Worm (Caenorhabditis elegans) whole organism, L1 larva: ENCODE measurements around the gene F54F2.6.
A peak's percentile ranks its signal among the peaks of the same experiment; 100 is the strongest.

Experiments
- C34B4.2 ChIP-seq: sonication (generic microtip); optimal IDR thresholded peaks from 2 replicates; lab custom pipeline; 2017; ENCODE audit warnings: mild to moderate bottlenecking, missing genetic modification characterization, missing compliant biosample characterization
- F16B12.6 ChIP-seq: fragments of 150-350 bp; optimal IDR thresholded peaks from 2 replicates; lab custom pipeline; 2014; ENCODE audit warnings: missing biosample characterization, missing genetic modification characterization
- Y116A8C.19 ChIP-seq: sonication (generic microtip); optimal IDR thresholded peaks from 2 replicates; lab custom pipeline; 2016; ENCODE audit warnings: missing compliant biosample characterization, missing genetic modification characterization, borderline replicate concordance
- aha-1 ChIP-seq: fragments of 150-350 bp; optimal IDR thresholded peaks from 2 replicates; lab custom pipeline; 2014; ENCODE audit warnings: missing biosample characterization, missing genetic modification characterization
- alr-1 ChIP-seq: fragments of 200-800 bp; sonication (Bioruptor generic); optimal IDR thresholded peaks from 2 replicates; lab custom pipeline; 2018; ENCODE audit warnings: borderline replicate concordance, mild to moderate bottlenecking, missing genetic modification characterization, missing compliant biosample characterization
- aly-2 ChIP-seq: fragments of 150-350 bp; optimal IDR thresholded peaks from 2 replicates; lab custom pipeline; 2014; ENCODE audit warnings: missing biosample characterization, missing genetic modification characterization
- blmp-1 ChIP-seq: fragments of 150-350 bp; optimal IDR thresholded peaks from 2 replicates; lab custom pipeline; 2014; ENCODE audit warnings: missing biosample characterization, missing genetic modification characterization
- ces-1 ChIP-seq: fragments of 150-350 bp; optimal IDR thresholded peaks from 2 replicates; lab custom pipeline; 2014; ENCODE audit warnings: missing biosample characterization, missing genetic modification reagents, missing genetic modification characterization
- dpl-1 ChIP-seq, 3 experiments: fragments of 150-350 bp in 2 of 3; sonication (generic microtip) in 1 of 3; optimal IDR thresholded peaks; 2 replicates each; lab custom pipeline; 2014 to 2017; ENCODE audit warnings: missing biosample characterization in 3 of 3, missing genetic modification characterization in 3 of 3, missing genetic modification reagents in 3 of 3
- efl-3 ChIP-seq: fragments of 200-800 bp; sonication (Bioruptor generic); optimal IDR thresholded peaks from 2 replicates; lab custom pipeline; 2018; ENCODE audit warnings: mild to moderate bottlenecking, missing genetic modification characterization, missing compliant biosample characterization
- elt-3 ChIP-seq, 6 experiments: fragments of 150-350 bp in 1 of 6; sonication (generic microtip); optimal IDR thresholded peaks; 2 replicates each; lab custom pipeline; 2017 to 2018; ENCODE audit warnings: missing biosample characterization in 6 of 6, missing genetic modification characterization in 6 of 6, inconsistent platforms in 1 of 6
- ets-5 ChIP-seq: fragments of 200-800 bp; sonication (Bioruptor generic); IDR thresholded peaks from 2 replicates; pipeline ENCODE4 v1.3.6; 2022; ENCODE audit warnings: missing genetic modification characterization, missing compliant biosample characterization
- fkh-8 ChIP-seq: sonication (generic microtip); optimal IDR thresholded peaks from 2 replicates; lab custom pipeline; 2016; ENCODE audit warnings: mild to moderate bottlenecking, missing genetic modification characterization, missing compliant biosample characterization
- fos-1 ChIP-seq: fragments of 150-350 bp; optimal IDR thresholded peaks from 2 replicates; lab custom pipeline; 2014; ENCODE audit warnings: missing biosample characterization, missing genetic modification characterization
- hpl-2 ChIP-seq: fragments of 150-350 bp; optimal IDR thresholded peaks from 2 replicates; lab custom pipeline; 2014; ENCODE audit warnings: missing biosample characterization, missing genetic modification reagents, missing genetic modification characterization
- isw-1 ChIP-seq: fragments of 200-800 bp; sonication (Bioruptor generic); IDR thresholded peaks from 2 replicates; pipeline ENCODE4 v1.3.6; 2022; ENCODE audit warnings: missing genetic modification characterization, missing compliant biosample characterization
- lin-13 ChIP-seq: fragments of 150-350 bp; optimal IDR thresholded peaks from 2 replicates; lab custom pipeline; 2014; ENCODE audit warnings: missing biosample characterization, missing genetic modification reagents, missing genetic modification characterization
- lin-15B ChIP-seq: fragments of 150-350 bp; sonication (generic microtip); optimal IDR thresholded peaks from 3 replicates; lab custom pipeline; 2014; ENCODE audit warnings: missing biosample characterization, missing genetic modification characterization
- lin-35 ChIP-seq, 2 experiments: fragments of 150-350 bp; optimal IDR thresholded peaks; 2 replicates each; lab custom pipeline; 2014; ENCODE audit warnings: missing biosample characterization in 2 of 2, missing genetic modification characterization in 2 of 2, missing genetic modification reagents in 2 of 2
- lsy-2 ChIP-seq, 2 experiments: fragments of 150-350 bp; optimal IDR thresholded peaks; 2 replicates each; lab custom pipeline; 2014; ENCODE audit warnings: missing biosample characterization in 2 of 2, missing genetic modification characterization in 2 of 2
- mab-9 ChIP-seq: fragments of 200-800 bp; sonication (Bioruptor generic); IDR thresholded peaks from 2 replicates; pipeline ENCODE4 v1.3.6; 2022; ENCODE audit warnings: missing genetic modification reagents, missing genetic modification characterization, missing compliant biosample characterization
- mdl-1 ChIP-seq, 2 experiments: fragments of 150-350 bp; optimal IDR thresholded peaks; 2 replicates each; lab custom pipeline; 2014 to 2017; ENCODE audit warnings: missing biosample characterization in 2 of 2, missing genetic modification characterization in 2 of 2, inconsistent platforms in 1 of 2
- mef-2 ChIP-seq: fragments of 150-350 bp; optimal IDR thresholded peaks from 2 replicates; lab custom pipeline; 2014; ENCODE audit warnings: missing biosample characterization, missing genetic modification characterization
- nhr-12 ChIP-seq: sonication (generic microtip); optimal IDR thresholded peaks from 2 replicates; lab custom pipeline; 2017; ENCODE audit warnings: missing biosample characterization, missing genetic modification characterization
- nhr-19 ChIP-seq: fragments of 200-800 bp; sonication (Bioruptor generic); conservative IDR thresholded peaks from 2 replicates; pipeline ENCODE4 v1.3.6; 2022; ENCODE audit warnings: missing genetic modification characterization, missing compliant biosample characterization
- nhr-20 ChIP-seq: sonication (generic microtip); optimal IDR thresholded peaks from 2 replicates; lab custom pipeline; 2016; ENCODE audit warnings: mild to moderate bottlenecking, missing genetic modification characterization, missing compliant biosample characterization
- nhr-237 ChIP-seq: fragments of 150-350 bp; optimal IDR thresholded peaks from 2 replicates; lab custom pipeline; 2014; ENCODE audit warnings: missing biosample characterization, missing genetic modification characterization
- nhr-47 ChIP-seq: sonication (generic microtip); optimal IDR thresholded peaks from 2 replicates; lab custom pipeline; 2016; ENCODE audit warnings: mild to moderate bottlenecking, missing genetic modification characterization, moderate library complexity, missing compliant biosample characterization
- nhr-71 ChIP-seq: sonication (generic microtip); optimal IDR thresholded peaks from 2 replicates; lab custom pipeline; 2016; ENCODE audit warnings: mild to moderate bottlenecking, missing genetic modification characterization, moderate library complexity, missing compliant biosample characterization
- nhr-77 ChIP-seq: fragments of 150-350 bp; optimal IDR thresholded peaks from 2 replicates; lab custom pipeline; 2014; ENCODE audit warnings: missing biosample characterization, missing genetic modification characterization
- nhr-85 ChIP-seq: sonication (generic microtip); peaks from one replicate; lab custom pipeline; 2016; ENCODE audit warnings: missing genetic modification characterization, inconsistent platforms, missing compliant biosample characterization
- nhr-90 ChIP-seq: sonication (generic microtip); optimal IDR thresholded peaks from 2 replicates; lab custom pipeline; 2016; ENCODE audit warnings: mild to moderate bottlenecking, missing genetic modification characterization, missing compliant biosample characterization; ENCODE audit not compliant: poor library complexity
- pag-3 ChIP-seq: sonication (generic microtip); optimal IDR thresholded peaks from 2 replicates; lab custom pipeline; 2017; ENCODE audit warnings: missing genetic modification characterization, mild to moderate bottlenecking, missing compliant biosample characterization, antibody characterized with exemption, borderline replicate concordance; ENCODE audit not compliant: insufficient read depth
- pqm-1 ChIP-seq: sonication (generic microtip); optimal IDR thresholded peaks from 3 replicates; lab custom pipeline; 2017; ENCODE audit warnings: missing biosample characterization, missing genetic modification characterization
- rnt-1 ChIP-seq: sonication (generic microtip); optimal IDR thresholded peaks from 2 replicates; lab custom pipeline; 2016; ENCODE audit warnings: mild to moderate bottlenecking, missing genetic modification characterization, moderate library complexity, missing compliant biosample characterization
- skn-1 ChIP-seq: fragments of 150-350 bp; optimal IDR thresholded peaks from 2 replicates; lab custom pipeline; 2014; ENCODE audit warnings: missing biosample characterization, missing genetic modification characterization
- snpc-4 ChIP-seq: fragments of 150-350 bp; optimal IDR thresholded peaks from 2 replicates; lab custom pipeline; 2014; ENCODE audit warnings: missing biosample characterization, missing genetic modification characterization
- snu-23 ChIP-seq: sonication (generic microtip); optimal IDR thresholded peaks from 2 replicates; lab custom pipeline; 2016; ENCODE audit warnings: missing genetic modification characterization, missing compliant biosample characterization
- sox-4 ChIP-seq: sonication (generic microtip); optimal IDR thresholded peaks from 2 replicates; lab custom pipeline; 2016; ENCODE audit warnings: missing genetic modification characterization, missing compliant biosample characterization
- sptf-1 ChIP-seq: fragments of 150-350 bp; optimal IDR thresholded peaks from 2 replicates; lab custom pipeline; 2014; ENCODE audit warnings: missing biosample characterization, missing genetic modification characterization
- sup-37 ChIP-seq: fragments of 200-800 bp; sonication (Bioruptor generic); optimal IDR thresholded peaks from 2 replicates; lab custom pipeline; 2018; ENCODE audit warnings: mild to moderate bottlenecking, missing genetic modification characterization, missing compliant biosample characterization
- unc-62 ChIP-seq: fragments of 150-350 bp; optimal IDR thresholded peaks from 2 replicates; lab custom pipeline; 2014; ENCODE audit warnings: missing biosample characterization, missing genetic modification reagents, missing genetic modification characterization
- unc-98 ChIP-seq: fragments of 200-800 bp; sonication (Bioruptor generic); IDR thresholded peaks from 2 replicates; pipeline ENCODE4 v1.3.6; 2022; ENCODE audit warnings: missing genetic modification characterization, missing compliant biosample characterization
- vab-15 ChIP-seq: sonication (generic microtip); optimal IDR thresholded peaks from 2 replicates; lab custom pipeline; 2017; ENCODE audit warnings: missing genotype, mild to moderate bottlenecking, missing genetic modification characterization, missing compliant biosample characterization
- xbp-1 ChIP-seq: sonication (generic microtip); optimal IDR thresholded peaks from 2 replicates; lab custom pipeline; 2016; ENCODE audit warnings: missing genetic modification characterization, missing compliant biosample characterization
- zip-4 ChIP-seq: fragments of 200-800 bp; sonication (Bioruptor generic); optimal IDR thresholded peaks from 2 replicates; lab custom pipeline; 2018; ENCODE audit warnings: mild to moderate bottlenecking, missing genetic modification characterization, moderate library complexity, missing compliant biosample characterization

The F54F2.6 gene

DNA sequence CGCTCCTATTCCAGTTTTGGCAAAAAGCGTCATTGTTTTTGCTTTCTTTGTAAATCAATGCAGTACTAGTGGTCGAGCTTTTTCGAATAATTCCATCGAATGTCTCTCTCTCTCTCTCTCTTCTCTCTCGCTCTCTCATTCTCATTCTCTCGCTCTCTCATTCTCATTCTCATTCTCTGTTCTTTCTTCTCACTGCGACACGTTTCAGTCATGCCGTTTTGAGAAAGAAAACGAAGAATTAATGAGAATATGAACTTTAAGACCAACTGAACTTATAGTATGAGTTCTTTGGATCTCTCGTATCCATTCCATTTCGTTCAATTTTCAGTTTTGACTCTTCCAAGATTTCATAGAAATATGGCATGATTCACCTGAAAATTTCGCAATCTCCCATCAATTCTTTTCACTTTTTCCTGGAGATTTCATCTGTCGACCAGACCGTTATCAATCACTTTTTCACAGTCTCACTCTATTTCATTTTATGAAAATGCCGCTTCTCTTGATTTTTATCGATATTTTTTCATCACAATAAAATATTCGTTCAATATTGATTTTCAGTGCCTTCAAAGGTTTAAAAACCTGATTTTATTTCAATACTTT, 28.0 kb downstream of the F54F2.6 start (continued):
- TF ChIP-seq blmp-1 = peak; percentile 84
- TF ChIP-seq nhr-19 = no peak
- no peak for TF ChIP-seq sptf-1 (tag; lab: Kevin White, UChicago)
- TF ChIP-seq isw-1 = no peak
- no peak for TF ChIP-seq efl-3 (GFP tag; lab: Kevin White, UChicago)
- TF ChIP-seq elt-3 (tag; optimal IDR thresholded peaks at IDR 0.05; lab: Kevin White, UChicago) = no peak
- no peak for TF ChIP-seq unc-62 (GFP tag; lab: Kevin White, UChicago)
- no peak for TF ChIP-seq skn-1
- no peak for TF ChIP-seq unc-98 (GFP tag; lab: Robert Waterston, UW)
- no peak for TF ChIP-seq nhr-47
- TF ChIP-seq aly-2 (tag; lab: Kevin White, UChicago) = no peak
- TF ChIP-seq Y116A8C.19 = no peak
- TF ChIP-seq zip-4 = peak; percentile 30
- TF ChIP-seq fos-1 (tag; lab: Kevin White, UChicago) = no peak
- TF ChIP-seq ets-5 (GFP tag; lab: Robert Waterston, UW) = no peak
- no peak for TF ChIP-seq lin-15B (tag; lab: Kevin White, UChicago)
- no peak for TF ChIP-seq sup-37 (GFP tag; lab: Kevin White, UChicago)
- no peak for TF ChIP-seq sox-4 (tag; lab: Kevin White, UChicago)
- no peak for TF ChIP-seq mef-2
- no peak for TF ChIP-seq vab-15
- no peak for TF ChIP-seq xbp-1 (tag; lab: Kevin White, UChicago)

DNA sequence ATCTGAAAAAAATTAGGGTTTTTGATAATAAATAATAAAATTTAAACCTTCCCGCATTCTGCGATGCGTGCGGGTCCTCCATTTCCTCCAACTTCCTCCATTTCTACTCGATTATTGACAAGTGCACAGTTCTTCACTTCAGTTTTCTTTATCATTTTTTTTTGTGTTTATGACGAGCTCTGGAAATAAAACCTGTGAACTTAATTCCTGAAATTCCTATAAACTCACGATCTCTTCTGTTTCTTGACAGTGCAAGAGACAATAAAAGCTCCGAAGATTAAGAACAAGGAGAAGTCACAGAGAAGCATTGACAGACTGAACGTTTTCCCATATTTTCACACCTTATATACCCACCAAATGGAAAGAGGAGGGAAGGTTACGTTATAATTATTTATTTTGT, 28.6 kb downstream of the F54F2.6 start, which contains the start of gene K02D10.3:
Gene K02D10.3 (minus strand): TSS at position 101 of the 400 bp plus-strand sequence.
- TF ChIP-seq nhr-71 (tag; lab: Kevin White, UChicago) (no peak), pqm-1 (tag; lab: Kevin White, UChicago) (no peak), nhr-237 (tag; lab: Kevin White, UChicago) (no peak), aha-1 (no peak), nhr-20 (tag; lab: Kevin White, UChicago) (no peak), vab-15 (no peak), nhr-90 (tag; lab: Kevin White, UChicago) (no peak), Y116A8C.19 (no peak), fos-1 (tag; lab: Kevin White, UChicago) (no peak), blmp-1 (no peak), lin-13 (GFP tag; lab: Kevin White, UChicago) (no peak)

DNA sequence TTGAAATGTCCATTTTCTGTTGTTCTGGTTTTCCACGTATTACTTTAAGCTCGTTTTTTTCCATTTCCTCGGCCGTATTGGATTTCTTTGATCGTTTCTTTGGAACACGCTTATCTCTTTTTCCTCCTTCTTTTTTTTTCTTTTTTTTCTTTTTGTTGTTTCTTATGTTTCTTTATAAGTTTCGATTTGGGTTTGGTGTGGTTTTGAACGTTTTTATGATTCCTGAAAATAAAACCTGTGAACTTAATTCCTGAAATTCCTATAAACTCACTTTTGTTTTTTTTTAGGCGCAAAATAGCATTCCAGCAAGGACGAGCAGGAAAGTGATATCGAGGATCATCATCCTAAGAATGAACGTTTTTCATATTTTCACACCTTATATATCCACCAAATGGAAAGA, 29.3 kb downstream of the F54F2.6 start, which contains the start of gene K02D10.2:
Gene K02D10.2 (minus strand): TSS at position 101 of the 400 bp plus-strand sequence.
- TF ChIP-seq nhr-19 = no peak
- no peak for TF ChIP-seq elt-3 (tag; optimal IDR thresholded peaks at IDR 0.05; lab: Kevin White, UChicago)
- TF ChIP-seq mdl-1 (tag; optimal IDR thresholded peaks at IDR 0.05; lab: Kevin White, UChicago) = no peak
- no peak for TF ChIP-seq lin-15B (tag; lab: Kevin White, UChicago)
- TF ChIP-seq hpl-2 (GFP tag; lab: Kevin White, UChicago) = no peak
- TF ChIP-seq C34B4.2 = no peak
- TF ChIP-seq mab-9 (GFP tag; lab: Robert Waterston, UW) = no peak
- TF ChIP-seq F16B12.6 (tag; lab: Kevin White, UChicago) = no peak
- TF ChIP-seq alr-1 (tag; lab: Kevin White, UChicago) = no peak
- TF ChIP-seq unc-62 (GFP tag; lab: Kevin White, UChicago) = no peak
- no peak for TF ChIP-seq nhr-77
- TF ChIP-seq ets-5 (GFP tag; lab: Robert Waterston, UW) = no peak
- TF ChIP-seq snu-23 (GFP tag; lab: Kevin White, UChicago) = no peak

DNA sequence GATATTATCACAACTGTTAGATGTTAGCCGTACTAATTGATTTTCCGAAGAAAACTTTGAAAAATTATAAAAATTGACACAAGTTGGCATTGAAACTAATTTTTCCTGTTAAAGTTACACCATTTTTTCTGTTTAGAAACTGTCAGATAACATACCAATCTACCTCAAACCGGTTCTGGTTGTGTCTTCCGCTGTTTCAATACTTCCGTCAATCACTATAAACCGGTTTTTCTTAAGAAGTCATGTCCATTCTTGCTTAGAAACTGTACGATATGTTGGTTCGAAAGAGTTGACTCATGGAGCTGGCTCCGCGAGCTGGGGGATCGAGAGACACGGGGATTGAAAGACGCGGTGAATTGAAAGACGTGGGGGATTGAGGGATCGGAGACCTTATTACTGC, 30.3 kb downstream of the F54F2.6 start:
- TF ChIP-seq snu-23 (GFP tag; lab: Kevin White, UChicago) = no peak
- no peak for TF ChIP-seq ces-1 (GFP tag; lab: Kevin White, UChicago)
- TF ChIP-seq blmp-1 = peak; percentile 47
- TF ChIP-seq nhr-85 (tag; lab: Kevin White, UChicago) = peak; percentile 70
- TF ChIP-seq isw-1 = no peak
- no peak for TF ChIP-seq fkh-8 (tag; lab: Kevin White, UChicago)
- peak in 1 of 2 experiments; percentile 12 for TF ChIP-seq lsy-2 (tag; optimal IDR thresholded peaks at IDR 0.05; lab: Kevin White, UChicago)
- no peak for TF ChIP-seq nhr-47
- TF ChIP-seq nhr-12 = no peak
- no peak for TF ChIP-seq ets-5 (GFP tag; lab: Robert Waterston, UW)
- no peak for TF ChIP-seq rnt-1
- no peak for TF ChIP-seq lin-35 (GFP tag; optimal IDR thresholded peaks at IDR 0.05; lab: Kevin White, UChicago)
- TF ChIP-seq snpc-4 (tag; lab: Kevin White, UChicago) = no peak
- TF ChIP-seq pag-3 = no peak
- no peak for TF ChIP-seq F16B12.6 (tag; lab: Kevin White, UChicago)
- TF ChIP-seq skn-1 = no peak
- TF ChIP-seq Y116A8C.19 = no peak
- no peak for TF ChIP-seq dpl-1 (GFP tag; optimal IDR thresholded peaks at IDR 0.05; lab: Kevin White, UChicago)
- TF ChIP-seq pqm-1 (tag; lab: Kevin White, UChicago) = no peak
- TF ChIP-seq lin-13 (GFP tag; lab: Kevin White, UChicago) = no peak
